Fruit fly (Drosophila melanogaster) whole organism, embryonic: ENCODE measurements around the gene CG16753.

Experiments used
- Atf3 ChIP-seq: fragments of 200-800 bp; sonication (Bioruptor generic); optimal IDR thresholded peaks from 3 replicates; lab custom pipeline; 2016; ENCODE audit warnings: missing biosample characterization, missing genetic modification characterization
- CG10209 ChIP-seq: fragments of 200-800 bp; sonication (Bioruptor generic); optimal IDR thresholded peaks from 3 replicates; lab custom pipeline; 2017; ENCODE audit warnings: missing biosample characterization, mild to moderate bottlenecking, missing genetic modification characterization, missing genetic modification reagents
- CG1024 ChIP-seq: fragments of 200-800 bp; sonication (Bioruptor generic); IDR thresholded peaks from 2 replicates; pipeline ENCODE4 v1.3.6; 2022; ENCODE audit warnings: missing biosample characterization, missing genetic modification characterization
- CG10959 ChIP-seq: fragments of 200-800 bp; sonication (Bioruptor generic); IDR thresholded peaks from 2 replicates; pipeline ENCODE4 v1.3.6; 2022; ENCODE audit warnings: missing biosample characterization, missing genetic modification characterization
- CG11247 ChIP-seq: fragments of 200-800 bp; sonication (Bioruptor generic); IDR thresholded peaks from 2 replicates; pipeline ENCODE4 v1.3.6; 2022; ENCODE audit warnings: missing biosample characterization, missing genetic modification characterization
- CG11560 ChIP-seq: fragments of 200-800 bp; sonication (Bioruptor generic); IDR thresholded peaks from 3 replicates; pipeline ENCODE4 v1.3.6; 2022; ENCODE audit warnings: missing biosample characterization, missing genetic modification characterization
- CG11695 ChIP-seq: fragments of 200-800 bp; sonication (Bioruptor generic); IDR thresholded peaks from 3 replicates; pipeline ENCODE4 v1.3.6; 2022; ENCODE audit warnings: missing biosample characterization, missing genetic modification characterization
- CG12942 ChIP-seq: fragments of 200-800 bp; sonication (Bioruptor generic); optimal IDR thresholded peaks from 3 replicates; lab custom pipeline; 2016; ENCODE audit warnings: missing biosample characterization, missing genetic modification characterization
- CG14014 ChIP-seq: fragments of 200-800 bp; sonication (Bioruptor generic); IDR thresholded peaks from 2 replicates; pipeline ENCODE4 v1.3.6; 2022; ENCODE audit warnings: missing biosample characterization, missing genetic modification characterization
- CG14710 ChIP-seq: fragments of 200-800 bp; sonication (Bioruptor generic); optimal IDR thresholded peaks from 3 replicates; lab custom pipeline; 2019; ENCODE audit warnings: missing biosample characterization, mild to moderate bottlenecking, missing genetic modification characterization, moderate library complexity
- CG15601 ChIP-seq: fragments of 200-800 bp; sonication (Bioruptor generic); optimal IDR thresholded peaks from 3 replicates; lab custom pipeline; 2019; ENCODE audit warnings: missing biosample characterization, mild to moderate bottlenecking, missing genetic modification characterization, moderate library complexity
- CG1647 ChIP-seq: fragments of 200-800 bp; sonication (Bioruptor generic); optimal IDR thresholded peaks from 3 replicates; lab custom pipeline; 2016; ENCODE audit warnings: missing biosample characterization, missing genetic modification characterization
- CG17829 ChIP-seq: fragments of 200-800 bp; optimal IDR thresholded peaks from 2 replicates; lab custom pipeline; 2019; ENCODE audit warnings: missing biosample characterization, mild to moderate bottlenecking, missing genetic modification characterization, moderate library complexity
- CG31365 ChIP-seq: fragments of 200-800 bp; sonication (Bioruptor generic); optimal IDR thresholded peaks from 2 replicates; lab custom pipeline; 2018; ENCODE audit warnings: missing biosample characterization, mild to moderate bottlenecking, missing genetic modification characterization
- CG33213 ChIP-seq: fragments of 200-800 bp; sonication (Bioruptor generic); optimal IDR thresholded peaks from 3 replicates; lab custom pipeline; 2016; ENCODE audit warnings: missing biosample characterization, missing genetic modification characterization
- CG7963 ChIP-seq: fragments of 200-800 bp; sonication (Bioruptor generic); IDR thresholded peaks from 3 replicates; pipeline ENCODE4 v1.3.6; 2022; ENCODE audit warnings: missing biosample characterization, missing genetic modification characterization; ENCODE audit not compliant: partially characterized antibody
- CG8281 ChIP-seq: fragments of 200-800 bp; sonication (Bioruptor generic); optimal IDR thresholded peaks from 2 replicates; lab custom pipeline; 2018; ENCODE audit warnings: missing biosample characterization, mild to moderate bottlenecking, missing genetic modification characterization, moderate library complexity
- CG8290 ChIP-seq, 3 experiments: fragments of 200-800 bp; sonication (Bioruptor generic); optimal IDR thresholded peaks; 2 replicates each; lab custom pipeline; 2016 to 2019; ENCODE audit warnings: missing biosample characterization in 3 of 3, missing genetic modification characterization in 3 of 3, mild to moderate bottlenecking in 2 of 3, moderate library complexity in 1 of 3
- CG8765 ChIP-seq: fragments of 200-800 bp; sonication (Bioruptor generic); IDR thresholded peaks from 2 replicates; pipeline ENCODE4 v1.3.6; 2022; ENCODE audit warnings: missing biosample characterization, missing genetic modification characterization
- CG8924 ChIP-seq: fragments of 200-800 bp; optimal IDR thresholded peaks from 3 replicates; lab custom pipeline; 2019; ENCODE audit warnings: missing biosample characterization, mild to moderate bottlenecking, missing genetic modification characterization, moderate library complexity
- CG9609 ChIP-seq: fragments of 200-800 bp; sonication (Bioruptor generic); optimal IDR thresholded peaks from 3 replicates; lab custom pipeline; 2016; ENCODE audit warnings: missing biosample characterization, missing genetic modification characterization
- CG9932 ChIP-seq: fragments of 200-800 bp; sonication (Bioruptor generic); IDR thresholded peaks from 2 replicates; pipeline ENCODE4 v1.3.6; 2022; ENCODE audit warnings: missing biosample characterization, missing genetic modification characterization
- Dref ChIP-seq: fragments of 200-800 bp; sonication (Bioruptor generic); IDR thresholded peaks from 2 replicates; pipeline ENCODE4 v1.3.6; 2022; ENCODE audit warnings: missing biosample characterization, missing genetic modification characterization
- GATAe ChIP-seq: fragments of 200-800 bp; sonication (Bioruptor generic); conservative IDR thresholded peaks from 2 replicates; pipeline ENCODE4 v1.3.6; 2022; ENCODE audit warnings: missing biosample characterization, missing genetic modification characterization
- Hey ChIP-seq: fragments of 200-800 bp; sonication (Bioruptor generic); optimal IDR thresholded peaks from 3 replicates; lab custom pipeline; 2018; ENCODE audit warnings: missing biosample characterization, mild to moderate bottlenecking, missing genetic modification characterization
- HmgD ChIP-seq: fragments of 200-800 bp; sonication (Bioruptor generic); optimal IDR thresholded peaks from 3 replicates; lab custom pipeline; 2016; ENCODE audit warnings: missing biosample characterization, missing genetic modification characterization
- Kr ChIP-seq: fragments of 200-800 bp; sonication (Bioruptor generic); optimal IDR thresholded peaks from 2 replicates; lab custom pipeline; 2017; ENCODE audit warnings: missing biosample characterization, mild to moderate bottlenecking, missing genetic modification characterization
- MBD-R2 ChIP-seq: fragments of 200-800 bp; sonication (Bioruptor generic); IDR thresholded peaks from 2 replicates; pipeline ENCODE4 v1.3.6; 2022; ENCODE audit warnings: missing biosample characterization, missing genetic modification characterization
- Nf-YC ChIP-seq: fragments of 200-800 bp; optimal IDR thresholded peaks from 3 replicates; lab custom pipeline; 2019; ENCODE audit warnings: missing biosample characterization, mild to moderate bottlenecking, missing genetic modification characterization, moderate library complexity
- Spps ChIP-seq: fragments of 200-800 bp; sonication (Bioruptor generic); optimal IDR thresholded peaks from 2 replicates; lab custom pipeline; 2018; ENCODE audit warnings: missing biosample characterization, mild to moderate bottlenecking, missing genetic modification characterization
- TFAM ChIP-seq: fragments of 200-800 bp; sonication (Bioruptor generic); optimal IDR thresholded peaks from 2 replicates; lab custom pipeline; 2017; ENCODE audit warnings: missing biosample characterization, missing genetic modification characterization, inconsistent platforms
- Taf1 ChIP-seq: fragments of 200-800 bp; sonication (Bioruptor generic); IDR thresholded peaks from 2 replicates; pipeline ENCODE4 v1.3.6; 2022; ENCODE audit warnings: missing biosample characterization, missing genetic modification characterization
- Trl ChIP-seq, 3 experiments: fragments of >200 bp in 2 of 3; fragments of 200-800 bp in 1 of 3; sonication (Bioruptor generic) in 1 of 3; optimal IDR thresholded peaks; 2 replicates in 1 of 3; 3 replicates in 2 of 3; lab custom pipeline; 2016 to 2017; ENCODE audit warnings: missing biosample characterization in 1 of 3, missing genetic modification characterization in 1 of 3
- al ChIP-seq: fragments of 200-800 bp; sonication (Bioruptor generic); IDR thresholded peaks from 2 replicates; pipeline ENCODE4 v1.3.6; 2022; ENCODE audit warnings: missing biosample characterization, missing genetic modification characterization
- crc ChIP-seq: fragments of 200-800 bp; sonication (Bioruptor generic); optimal IDR thresholded peaks from 2 replicates; lab custom pipeline; 2016; ENCODE audit warnings: missing biosample characterization, missing genetic modification characterization
- danr ChIP-seq: fragments of 200-800 bp; sonication (Bioruptor generic); IDR thresholded peaks from 2 replicates; pipeline ENCODE4 v1.3.6; 2022; ENCODE audit warnings: missing biosample characterization, missing genetic modification characterization
- esg ChIP-seq: fragments of 200-800 bp; sonication (Bioruptor generic); conservative IDR thresholded peaks from 2 replicates; pipeline ENCODE4 v1.3.6; 2022; ENCODE audit warnings: missing biosample characterization, missing genetic modification characterization
- fd64A ChIP-seq: fragments of 200-800 bp; sonication (Bioruptor generic); optimal IDR thresholded peaks from 3 replicates; lab custom pipeline; 2018; ENCODE audit warnings: missing biosample characterization, mild to moderate bottlenecking, missing genetic modification characterization
- fru ChIP-seq: fragments of >200 bp; optimal IDR thresholded peaks from 2 replicates; lab custom pipeline; 2017
- gsb-n ChIP-seq: fragments of 200-800 bp; sonication (Bioruptor generic); optimal IDR thresholded peaks from 3 replicates; lab custom pipeline; 2018; ENCODE audit warnings: missing biosample characterization, mild to moderate bottlenecking, missing genetic modification characterization
- jing ChIP-seq: fragments of 200-800 bp; sonication (Bioruptor generic); optimal IDR thresholded peaks from 2 replicates; lab custom pipeline; 2018; ENCODE audit warnings: missing biosample characterization, mild to moderate bottlenecking, missing genetic modification characterization
- knrl ChIP-seq: fragments of 200-800 bp; sonication (Bioruptor generic); IDR thresholded peaks from 3 replicates; pipeline ENCODE4 v1.3.6; 2022; ENCODE audit warnings: missing biosample characterization, missing genetic modification characterization; ENCODE audit not compliant: partially characterized antibody
- maf-S ChIP-seq: fragments of 200-800 bp; sonication (Bioruptor generic); optimal IDR thresholded peaks from 2 replicates; lab custom pipeline; 2016; ENCODE audit warnings: missing biosample characterization, missing genetic modification characterization
- pho ChIP-seq: fragments of 200-800 bp; sonication (Bioruptor generic); optimal IDR thresholded peaks from 2 replicates; lab custom pipeline; 2016; ENCODE audit warnings: missing biosample characterization, missing genetic modification characterization
- pum ChIP-seq: fragments of 200-800 bp; sonication (Bioruptor generic); optimal IDR thresholded peaks from 2 replicates; lab custom pipeline; 2016; ENCODE audit warnings: missing biosample characterization, missing genetic modification characterization
- pzg ChIP-seq: fragments of 200-800 bp; sonication (Bioruptor generic); optimal IDR thresholded peaks from 3 replicates; lab custom pipeline; 2018; ENCODE audit warnings: missing biosample characterization, mild to moderate bottlenecking, missing genetic modification characterization, moderate library complexity
- sob ChIP-seq: fragments of 200-800 bp; sonication (Bioruptor generic); IDR thresholded peaks from 2 replicates; pipeline ENCODE4 v1.3.6; 2022; ENCODE audit warnings: missing biosample characterization, missing genetic modification characterization
- vfl ChIP-seq: fragments of 200-800 bp; sonication (Bioruptor generic); optimal IDR thresholded peaks from 2 replicates; lab custom pipeline; 2016; ENCODE audit warnings: missing biosample characterization, missing genetic modification characterization
- zen2 ChIP-seq: fragments of 200-800 bp; sonication (Bioruptor generic); IDR thresholded peaks from 3 replicates; pipeline ENCODE4 v1.3.6; 2022; ENCODE audit warnings: missing biosample characterization, missing genetic modification characterization; ENCODE audit not compliant: partially characterized antibody

CG16753 gene

dm6 chr3L:3060054-3060979, 5.4 kb downstream of the CG16753 start (continued):
- TF ChIP-seq pho (GFP tag; lab: Kevin White, UChicago) (peak; percentile 99), gsb-n (tag; lab: Kevin White, UChicago) (peak; percentile 93), CG11247 (GFP tag; lab: Robert Waterston, UW) (peak; percentile 99), CG10959 (GFP tag; lab: Robert Waterston, UW) (peak; percentile 98), fru (no peak), CG7963 (no peak), CG11560 (tag; lab: Robert Waterston, UW) (peak; percentile 93), CG33213 (GFP tag; lab: Kevin White, UChicago) (peak; percentile 99), maf-S (GFP tag; lab: Kevin White, UChicago) (peak; percentile 99), CG10209 (GFP tag; lab: Kevin White, UChicago) (peak; percentile 99), danr (GFP tag; lab: Robert Waterston, UW) (peak; percentile 98), HmgD (GFP tag; lab: Kevin White, UChicago) (peak; percentile 97), al (GFP tag; lab: Robert Waterston, UW) (peak; percentile 99), TFAM (GFP tag; lab: Kevin White, UChicago) (peak; percentile 92), Kr (GFP tag; lab: Kevin White, UChicago) (peak; percentile 49), Hey (peak; percentile 93), CG17829 (tag; lab: Kevin White, UChicago) (peak; percentile 97), CG8281 (tag; lab: Kevin White, UChicago) (peak; percentile 90), fd64A (GFP tag; lab: Kevin White, UChicago) (peak; percentile 94), zen2 (GFP tag; lab: Robert Waterston, UW) (no peak), pzg (GFP tag; lab: Kevin White, UChicago) (peak; percentile 35), Spps (tag; lab: Kevin White, UChicago) (peak; percentile 77), crc (GFP tag; lab: Kevin White, UChicago) (peak; percentile 98), knrl (GFP tag; lab: Robert Waterston, UW) (no peak), Atf3 (peak; percentile 99), Trl (optimal IDR thresholded peaks at IDR 0.05; lab: Kevin White, UChicago) (peak; percentile 26 to 67), Trl (GFP tag; optimal IDR thresholded peaks at IDR 0.05; lab: Kevin White, UChicago) (peak; percentile 99), CG31365 (tag; lab: Kevin White, UChicago) (peak; percentile 91), vfl (GFP tag; lab: Kevin White, UChicago) (peak; percentile 98), pum (GFP tag; lab: Kevin White, UChicago) (peak; percentile 99), CG1647 (GFP tag; lab: Kevin White, UChicago) (peak; percentile 98), CG14014 (GFP tag; lab: Robert Waterston, UW) (peak; percentile 99), CG8765 (GFP tag; lab: Robert Waterston, UW) (peak; percentile 99), CG9932 (GFP tag; lab: Robert Waterston, UW) (peak; percentile 99), Dref (GFP tag; lab: Robert Waterston, UW) (peak; percentile 53), CG12942 (peak; percentile 98), MBD-R2 (peak; percentile 99), CG1024 (GFP tag; lab: Robert Waterston, UW) (peak; percentile 97), CG9609 (peak; percentile 99), CG15601 (tag; lab: Kevin White, UChicago) (peak; percentile 91), esg (peak; percentile 99), Nf-YC (tag; lab: Kevin White, UChicago) (peak; percentile 81), sob (peak; percentile 99), CG14710 (tag; lab: Kevin White, UChicago) (peak; percentile 91), jing (peak; percentile 98), Taf1 (GFP tag; lab: Robert Waterston, UW) (peak; percentile 99), CG8290 (GFP tag; optimal IDR thresholded peaks at IDR 0.05; lab: Kevin White, UChicago) (peak; percentile 94), CG8290 (tag; optimal IDR thresholded peaks at IDR 0.05; lab: Kevin White, UChicago) (peak; percentile 86 to 100), CG11695 (peak; percentile 98), CG8924 (peak; percentile 96), GATAe (GFP tag; lab: Robert Waterston, UW) (peak; percentile 97)
